Worm (Caenorhabditis elegans): ENCODE data around the gene T14B4.9.
A peak's percentile ranks its signal among the peaks of the same experiment; 100 is the strongest.

The T14B4.9 gene

DNA sequence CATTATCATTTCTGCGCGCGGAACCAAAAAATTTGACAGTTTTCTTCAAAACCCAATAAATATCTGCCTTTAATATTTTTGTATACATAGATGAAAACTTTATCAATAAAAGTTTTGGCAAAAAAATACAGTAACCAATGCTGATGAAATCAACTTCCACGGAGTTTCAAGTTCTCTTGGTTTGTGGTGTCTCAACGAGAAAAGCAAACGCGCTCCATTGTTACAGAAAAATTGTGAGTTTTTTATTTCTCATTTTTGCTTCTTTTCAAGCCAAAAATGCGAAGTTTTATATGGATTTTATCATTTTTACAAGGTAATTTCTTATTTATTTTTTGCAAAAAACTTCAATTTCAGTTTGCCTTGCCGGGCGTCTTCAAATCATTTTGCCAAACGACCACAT lies 1.1 kb upstream of the T14B4.9 start, which contains the start of gene T14B4.3 (continued):
- TF ChIP-seq mxl-1 (tag; optimal IDR thresholded peaks at IDR 0.05), result no peak
- TF ChIP-seq F23B12.7 (tag; optimal IDR thresholded peaks at IDR 0.05; ENCODE audit: insufficient read depth), result peak; percentile 78
- TF ChIP-seq ztf-22 (GFP tag; optimal IDR thresholded peaks at IDR 0.05), result no peak
- peak; percentile 20 for TF ChIP-seq snpc-3.4 (tag; optimal IDR thresholded peaks at IDR 0.05)
- peak; percentile 64 for TF ChIP-seq hmg-1.2 (GFP tag; IDR thresholded peaks at IDR 0.05)
- no peak for TF ChIP-seq ama-1 (optimal IDR thresholded peaks at IDR 0.05)
- no peak for TF ChIP-seq ama-1 (GFP tag; optimal IDR thresholded peaks at IDR 0.05)
- peak; percentile 67 for TF ChIP-seq attf-5 (GFP tag; optimal IDR thresholded peaks at IDR 0.05)
- TF ChIP-seq ceh-100 (GFP tag; IDR thresholded peaks at IDR 0.05), result peak; percentile 97
- TF ChIP-seq hmg-20 (GFP tag; IDR thresholded peaks at IDR 0.05), result no peak
- TF ChIP-seq xnd-1 (tag; optimal IDR thresholded peaks at IDR 0.05), result no peak
- TF ChIP-seq ceh-27 (GFP tag; optimal IDR thresholded peaks at IDR 0.05), result peak; percentile 53
- TF ChIP-seq snpc-4 (GFP tag; optimal IDR thresholded peaks at IDR 0.05), result no peak
- TF ChIP-seq snpc-4 (tag; optimal IDR thresholded peaks at IDR 0.05), result peak in 1 of 4 experiments; percentile 20
- no peak for TF ChIP-seq Y56A3A.18 (GFP tag; IDR thresholded peaks at IDR 0.05)
- no peak for TF ChIP-seq zfh-2 (GFP tag; conservative IDR thresholded peaks at IDR 0.05)
- no peak for TF ChIP-seq unc-62 (GFP tag; optimal IDR thresholded peaks at IDR 0.05)
- TF ChIP-seq lin-26 (GFP tag; IDR thresholded peaks at IDR 0.05), result no peak
- no peak for TF ChIP-seq pbrm-1 (GFP tag; IDR thresholded peaks at IDR 0.05)
- TF ChIP-seq dox-1 (GFP tag; IDR thresholded peaks at IDR 0.05), result no peak; the same call in 1 of the 2 replicates
- TF ChIP-seq lsy-27 (tag; optimal IDR thresholded peaks at IDR 0.05; ENCODE audit: borderline replicate concordance, insufficient read depth), result no peak
- TF ChIP-seq F49E8.2 (tag; optimal IDR thresholded peaks at IDR 0.05; ENCODE audit: insufficient read depth), result no peak
- no peak for TF ChIP-seq hsf-1 (GFP tag; IDR thresholded peaks at IDR 0.05)
- TF ChIP-seq lir-1 (GFP tag; conservative IDR thresholded peaks at IDR 0.05), result 0 out of 2 replicates have a peak, but pooled peaks have one; percentile 24
- TF ChIP-seq pha-4 (tag; optimal IDR thresholded peaks at IDR 0.05), result no peak
- peak; percentile 50 for TF ChIP-seq D2030.7 (GFP tag; IDR thresholded peaks at IDR 0.05)
- no peak for TF ChIP-seq B0035.1 (tag; optimal IDR thresholded peaks at IDR 0.05)
- TF ChIP-seq cebp-1 (GFP tag; IDR thresholded peaks at IDR 0.05), result no peak
- TF ChIP-seq cebp-1 (tag; optimal IDR thresholded peaks at IDR 0.05), result no peak

DNA sequence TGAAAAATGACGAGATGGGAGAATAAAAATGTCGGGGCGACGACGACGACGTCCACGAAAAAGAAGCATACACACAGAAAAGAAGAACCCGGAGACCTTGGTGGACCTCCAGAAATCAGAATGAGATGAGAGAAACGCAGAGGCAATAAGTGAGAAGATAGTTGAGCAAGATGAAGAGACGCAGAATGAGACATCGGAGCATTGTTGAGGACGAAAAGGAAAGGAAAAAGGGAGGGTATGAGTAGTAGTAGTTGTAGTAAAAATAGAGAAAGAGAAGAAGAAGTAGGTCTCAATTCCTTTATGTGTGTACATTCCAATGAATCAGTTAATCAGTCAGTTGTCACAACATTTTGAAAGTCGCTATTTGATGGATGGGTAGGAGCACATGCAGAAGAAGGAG lies 4.3 kb downstream of the T14B4.9 start, which contains the start of gene T14B4.8:
T14B4.8 (minus strand) TSS at position 60 of the 400 bp plus-strand sequence.
- peak; percentile 63; the same call in 1 of the 2 replicates for TF ChIP-seq hmg-1.2 (GFP tag; IDR thresholded peaks at IDR 0.05)
- TF ChIP-seq cebp-2 (GFP tag; IDR thresholded peaks at IDR 0.05), result no peak

- TF ChIP-seq F22D6.2 (tag; optimal IDR thresholded peaks at IDR 0.05), result no peak
- TF ChIP-seq rcor-1 (GFP tag; IDR thresholded peaks at IDR 0.05), result no peak
- no peak for TF ChIP-seq F10E7.11 (tag; optimal IDR thresholded peaks at IDR 0.05)
- no peak for TF ChIP-seq nhr-27 (tag; optimal IDR thresholded peaks at IDR 0.05)
- no peak for TF ChIP-seq rpc-1 (optimal IDR thresholded peaks at IDR 0.05)
- TF ChIP-seq rpc-1 (tag; optimal IDR thresholded peaks at IDR 0.05), result no peak
Observed at ce11 chrII:6726814-6727213, 6.8 kb downstream of the T14B4.9 start.

ce11 chrII:6721581-6721980 lies 12.0 kb downstream of the T14B4.9 start:
- no peak for TF ChIP-seq let-526 (GFP tag; IDR thresholded peaks at IDR 0.05)
- TF ChIP-seq B0019.2 (GFP tag; conservative IDR thresholded peaks at IDR 0.05), result no peak
- TF ChIP-seq bed-1 (GFP tag; IDR thresholded peaks at IDR 0.05), result no peak
- TF ChIP-seq ztf-26 (tag; optimal IDR thresholded peaks at IDR 0.05), result no peak
- TF ChIP-seq repo-1 (tag; optimal IDR thresholded peaks at IDR 0.05), result peak; percentile 19
- no peak for TF ChIP-seq pha-4 (tag; optimal IDR thresholded peaks at IDR 0.05)
- TF ChIP-seq ccch-3 (GFP tag; optimal IDR thresholded peaks at IDR 0.05), result no peak
- TF ChIP-seq F10E7.11 (tag; optimal IDR thresholded peaks at IDR 0.05), result no peak
- no peak for TF ChIP-seq pbrm-1 (GFP tag; IDR thresholded peaks at IDR 0.05)
- no peak for TF ChIP-seq Y79H2A.3 (GFP tag; conservative IDR thresholded peaks at IDR 0.05)
- 0 out of 2 replicates have a peak, but pooled peaks have one; percentile 30 for TF ChIP-seq attf-3 (GFP tag; conservative IDR thresholded peaks at IDR 0.05)
- TF ChIP-seq T07F8.4 (tag; optimal IDR thresholded peaks at IDR 0.05), result peak; percentile 22
- TF ChIP-seq C06A6.2 (GFP tag; conservative IDR thresholded peaks at IDR 0.05), result no peak
- no peak for TF ChIP-seq F49E8.2 (tag; optimal IDR thresholded peaks at IDR 0.05; ENCODE audit: insufficient read depth)
- TF ChIP-seq rcor-1 (GFP tag; IDR thresholded peaks at IDR 0.05), result no peak
- no peak for TF ChIP-seq F22D6.2 (tag; optimal IDR thresholded peaks at IDR 0.05)

Data from whole organism, young adult.